Worm (Caenorhabditis elegans): Measurements from ENCODE around the gene clec-261.

DNA sequence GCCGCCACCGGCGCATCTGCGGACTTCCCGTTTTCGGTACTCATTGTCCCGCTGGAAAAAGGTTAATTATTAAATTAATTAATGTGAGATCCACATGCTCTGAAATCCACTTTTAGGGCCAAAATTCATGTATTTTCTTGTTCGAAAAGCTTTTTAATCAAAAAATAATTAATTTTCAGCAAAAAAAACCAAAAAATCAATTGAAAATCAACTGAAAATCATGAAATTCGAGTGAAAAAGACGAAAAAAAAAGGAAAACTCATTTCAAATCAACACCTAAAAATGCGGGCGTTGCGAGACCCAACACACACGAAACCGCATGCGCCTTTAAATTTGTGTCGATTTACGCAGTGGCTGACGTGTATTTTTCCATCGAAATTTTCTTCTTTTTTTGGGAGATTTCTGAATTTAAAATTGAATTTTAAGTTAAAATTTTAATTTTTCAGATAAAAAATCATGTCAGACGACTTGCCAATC is 24.6 kb downstream of the clec-261 start, which contains the start of the genes prmt-1 and cdkr-3:
- TF ChIP-seq ceh-22 (tag; optimal IDR thresholded peaks at IDR 0.05) (no peak), F13H6.1 (tag; optimal IDR thresholded peaks at IDR 0.05) (no peak), ceh-19 (GFP tag; optimal IDR thresholded peaks at IDR 0.05) (no peak), pqm-1 (tag; optimal IDR thresholded peaks at IDR 0.05) (no peak), ceh-2 (tag; optimal IDR thresholded peaks at IDR 0.05) (no peak), Y22D7AL.16 (tag; optimal IDR thresholded peaks at IDR 0.05) (no peak)

All from whole organism, late embryonic.